Worm (Caenorhabditis elegans) whole organism, midembryonic: ENCODE results near the gene ttr-7.

ENCODE experiments used
- T22C8.4 ChIP-seq: fragments of 200-800 bp; sonication (Bioruptor generic); IDR thresholded peaks from 2 replicates; pipeline ENCODE4 v1.3.6; 2022; ENCODE audit warnings: missing genetic modification characterization, missing compliant biosample characterization
- med-1 ChIP-seq: sonication (generic microtip); optimal IDR thresholded peaks from 2 replicates; lab custom pipeline; 2017; ENCODE audit warnings: missing genetic modification characterization, mild to moderate bottlenecking, missing compliant biosample characterization, antibody characterized with exemption, missing genetic modification reagents; ENCODE audit not compliant: insufficient read depth
- ztf-23 ChIP-seq: fragments of 200-800 bp; sonication (Bioruptor generic); IDR thresholded peaks from 2 replicates; pipeline ENCODE4 v1.3.6; 2022; ENCODE audit warnings: missing genetic modification reagents, missing genetic modification characterization, missing compliant biosample characterization

ce11 chrIII:598168-598567 lies 7.6 kb upstream of the ttr-7 start:
- no peak for TF ChIP-seq ztf-23 (GFP tag; lab: Robert Waterston, UW)
- TF ChIP-seq T22C8.4 (GFP tag; lab: Robert Waterston, UW), result peak; percentile 91
- TF ChIP-seq med-1, result no peak
